Fruit fly (Drosophila melanogaster): ENCODE results near the gene alphaTub84B.

Gene alphaTub84B

dm6 chr3R:7129280-7130069 is 43.1 kb downstream of the alphaTub84B start, which contains the start of gene CG31248:
CG31248 (plus strand) TSS chr3R:7129320.
- TF ChIP-seq Ets98B (GFP tag; IDR thresholded peaks at IDR 0.05) (no peak), CG14655 (GFP tag; optimal IDR thresholded peaks at IDR 0.05) (no peak), CG12605 (GFP tag; IDR thresholded peaks at IDR 0.05) (peak; percentile 21; the same call in 1 of the 2 replicates)

dm6 chr3R:7130827-7131226 is 44.4 kb downstream of the alphaTub84B start:
- TF ChIP-seq D1 (tag; optimal IDR thresholded peaks at IDR 0.05) (peak; percentile 41), CG34367 (tag; optimal IDR thresholded peaks at IDR 0.05) (no peak), CG9948 (tag; optimal IDR thresholded peaks at IDR 0.05) (no peak)

- TF ChIP-seq CG14655 (GFP tag; optimal IDR thresholded peaks at IDR 0.05) (no peak), D1 (tag; optimal IDR thresholded peaks at IDR 0.05) (no peak), CG4496 (GFP tag; IDR thresholded peaks at IDR 0.05) (no peak), Pif1A (GFP tag; optimal IDR thresholded peaks at IDR 0.05) (no peak), Pif1B (GFP tag; optimal IDR thresholded peaks at IDR 0.05) (no peak), CG12605 (GFP tag; IDR thresholded peaks at IDR 0.05) (no peak), Snoo (tag; optimal IDR thresholded peaks at IDR 0.05) (no peak), CG32121 (GFP tag; IDR thresholded peaks at IDR 0.05) (no peak), CG8159 (tag; optimal IDR thresholded peaks at IDR 0.05) (no peak), CG13204 (GFP tag; optimal IDR thresholded peaks at IDR 0.05) (no peak), CG17806 (tag; optimal IDR thresholded peaks at IDR 0.05) (no peak), CG9948 (tag; optimal IDR thresholded peaks at IDR 0.05) (no peak), fd96Ca (GFP tag; IDR thresholded peaks at IDR 0.05) (no peak), gl (tag; optimal IDR thresholded peaks at IDR 0.05) (no peak), EcR (GFP tag; optimal IDR thresholded peaks at IDR 0.05) (no peak), CG10348 (GFP tag; IDR thresholded peaks at IDR 0.05) (no peak), CG34367 (tag; optimal IDR thresholded peaks at IDR 0.05) (no peak), Ets98B (GFP tag; IDR thresholded peaks at IDR 0.05) (no peak), CG8301 (tag; optimal IDR thresholded peaks at IDR 0.05) (no peak)
Measured at dm6 chr3R:7131260-7131659, 44.9 kb downstream of the alphaTub84B start, which contains the start of gene CG31493. CG31493 (plus strand) TSS chr3R:7131560.

dm6 chr3R:7134715-7135505 is 48.5 kb downstream of the alphaTub84B start:
- TF ChIP-seq fd96Ca (GFP tag; IDR thresholded peaks at IDR 0.05) (no peak), Snoo (tag; optimal IDR thresholded peaks at IDR 0.05) (no peak), gl (tag; optimal IDR thresholded peaks at IDR 0.05) (no peak), CG14655 (GFP tag; optimal IDR thresholded peaks at IDR 0.05) (no peak), CG34367 (tag; optimal IDR thresholded peaks at IDR 0.05) (no peak), CG10348 (GFP tag; IDR thresholded peaks at IDR 0.05) (no peak), D1 (tag; optimal IDR thresholded peaks at IDR 0.05) (no peak), CG17806 (tag; optimal IDR thresholded peaks at IDR 0.05) (no peak), rn (GFP tag; IDR thresholded peaks at IDR 0.05) (no peak), CG15710 (tag; optimal IDR thresholded peaks at IDR 0.05) (no peak)

- no peak for TF ChIP-seq Pif1B (GFP tag; optimal IDR thresholded peaks at IDR 0.05)
- TF ChIP-seq CG12605 (GFP tag; IDR thresholded peaks at IDR 0.05), result no peak
- no peak for TF ChIP-seq CG15710 (tag; optimal IDR thresholded peaks at IDR 0.05)
- TF ChIP-seq CG32121 (GFP tag; IDR thresholded peaks at IDR 0.05), result no peak
- TF ChIP-seq EcR (GFP tag; optimal IDR thresholded peaks at IDR 0.05), result no peak
- no peak for TF ChIP-seq CG17806 (tag; optimal IDR thresholded peaks at IDR 0.05)
- no peak for TF ChIP-seq CG10348 (GFP tag; IDR thresholded peaks at IDR 0.05)
- no peak for TF ChIP-seq Snoo (tag; optimal IDR thresholded peaks at IDR 0.05)
- no peak for TF ChIP-seq rn (GFP tag; IDR thresholded peaks at IDR 0.05)
- no peak for TF ChIP-seq Ets98B (GFP tag; IDR thresholded peaks at IDR 0.05)
- TF ChIP-seq CG9948 (tag; optimal IDR thresholded peaks at IDR 0.05), result no peak
- no peak for TF ChIP-seq CG8159 (tag; optimal IDR thresholded peaks at IDR 0.05)
- TF ChIP-seq CG13204 (GFP tag; optimal IDR thresholded peaks at IDR 0.05), result no peak
- no peak for TF ChIP-seq CG14655 (GFP tag; optimal IDR thresholded peaks at IDR 0.05)
- no peak for TF ChIP-seq Pif1A (GFP tag; optimal IDR thresholded peaks at IDR 0.05)
Measured at dm6 chr3R:7135881-7136280, 49.5 kb downstream of the alphaTub84B start, which contains the start of gene Fer1. Fer1 (plus strand) TSS chr3R:7136206.

dm6 chr3R:7137207-7137606 is 50.8 kb downstream of the alphaTub84B start:
- TF ChIP-seq CG8301 (tag; optimal IDR thresholded peaks at IDR 0.05) (no peak), CG14655 (GFP tag; optimal IDR thresholded peaks at IDR 0.05) (no peak), D1 (tag; optimal IDR thresholded peaks at IDR 0.05) (no peak), CG9948 (tag; optimal IDR thresholded peaks at IDR 0.05) (no peak), rn (GFP tag; IDR thresholded peaks at IDR 0.05) (no peak), CG13204 (GFP tag; optimal IDR thresholded peaks at IDR 0.05) (no peak), CG34367 (tag; optimal IDR thresholded peaks at IDR 0.05) (no peak), CG10348 (GFP tag; IDR thresholded peaks at IDR 0.05) (no peak), Pif1A (GFP tag; optimal IDR thresholded peaks at IDR 0.05) (no peak), CG12605 (GFP tag; IDR thresholded peaks at IDR 0.05) (no peak), CG8159 (tag; optimal IDR thresholded peaks at IDR 0.05) (no peak), EcR (GFP tag; optimal IDR thresholded peaks at IDR 0.05) (no peak), CG15710 (tag; optimal IDR thresholded peaks at IDR 0.05) (no peak), Pif1B (GFP tag; optimal IDR thresholded peaks at IDR 0.05) (no peak), Snoo (tag; optimal IDR thresholded peaks at IDR 0.05) (no peak), CG17806 (tag; optimal IDR thresholded peaks at IDR 0.05) (no peak), CG4496 (GFP tag; IDR thresholded peaks at IDR 0.05) (no peak), Ets98B (GFP tag; IDR thresholded peaks at IDR 0.05) (no peak)

Measured in whole organism, pupa.